Fruit fly (Drosophila melanogaster) whole organism, embryonic: ENCODE results near the gene CG42305.

Experiments used
- CG10267 ChIP-seq: fragments of 200-800 bp; sonication (Bioruptor generic); optimal IDR thresholded peaks from 2 replicates; lab custom pipeline; 2018; ENCODE audit warnings: missing biosample characterization, mild to moderate bottlenecking, missing genetic modification characterization, moderate library complexity
- CG10654 ChIP-seq: fragments of 200-800 bp; sonication (Bioruptor generic); optimal IDR thresholded peaks from 2 replicates; lab custom pipeline; 2016; ENCODE audit warnings: missing biosample characterization, missing genetic modification characterization
- CG11695 ChIP-seq: fragments of 200-800 bp; sonication (Bioruptor generic); IDR thresholded peaks from 3 replicates; pipeline ENCODE4 v1.3.6; 2022; ENCODE audit warnings: missing biosample characterization, missing genetic modification characterization
- CG15601 ChIP-seq: fragments of 200-800 bp; sonication (Bioruptor generic); optimal IDR thresholded peaks from 3 replicates; lab custom pipeline; 2019; ENCODE audit warnings: missing biosample characterization, mild to moderate bottlenecking, missing genetic modification characterization, moderate library complexity
- CG15696 ChIP-seq: fragments of 200-800 bp; sonication (Bioruptor generic); optimal IDR thresholded peaks from 2 replicates; lab custom pipeline; 2019; ENCODE audit warnings: missing biosample characterization, mild to moderate bottlenecking, missing genetic modification characterization, moderate library complexity
- CG17361 ChIP-seq: fragments of 200-800 bp; sonication (Bioruptor generic); IDR thresholded peaks from 3 replicates; pipeline ENCODE4 v1.3.6; 2022; ENCODE audit warnings: missing biosample characterization, missing genetic modification characterization
- CG17385 ChIP-seq: fragments of 200-800 bp; sonication (Bioruptor generic); optimal IDR thresholded peaks from 3 replicates; lab custom pipeline; 2018; ENCODE audit warnings: missing biosample characterization, mild to moderate bottlenecking, missing genetic modification characterization
- CG2199 ChIP-seq: fragments of 200-800 bp; sonication (Bioruptor generic); IDR thresholded peaks from 3 replicates; pipeline ENCODE4 v1.3.6; 2022; ENCODE audit warnings: missing biosample characterization, missing genetic modification characterization
- CG31224 ChIP-seq: fragments of 200-800 bp; sonication (Bioruptor generic); IDR thresholded peaks from 2 replicates; pipeline ENCODE4 v1.3.6; 2022; ENCODE audit warnings: missing biosample characterization, missing genetic modification characterization
- CG31388 ChIP-seq: fragments of 200-800 bp; sonication (Bioruptor generic); optimal IDR thresholded peaks from 2 replicates; lab custom pipeline; 2016; ENCODE audit warnings: missing biosample characterization, missing genetic modification characterization
- CG34224 ChIP-seq: fragments of 200-800 bp; sonication (Bioruptor generic); IDR thresholded peaks from 3 replicates; pipeline ENCODE4 v1.3.6; 2022; ENCODE audit warnings: missing biosample characterization, missing genetic modification characterization; ENCODE audit not compliant: partially characterized antibody
- CG7372 ChIP-seq: fragments of 200-800 bp; sonication (Bioruptor generic); IDR thresholded peaks from 2 replicates; pipeline ENCODE4 v1.3.6; 2022; ENCODE audit warnings: missing biosample characterization, missing genetic modification characterization
- CG8765 ChIP-seq: fragments of 200-800 bp; sonication (Bioruptor generic); IDR thresholded peaks from 2 replicates; pipeline ENCODE4 v1.3.6; 2022; ENCODE audit warnings: missing biosample characterization, missing genetic modification characterization
- Chrac-16 ChIP-seq: fragments of 200-800 bp; sonication (Bioruptor generic); optimal IDR thresholded peaks from 3 replicates; lab custom pipeline; 2016; ENCODE audit warnings: missing biosample characterization, missing genetic modification characterization
- Dfd ChIP-seq, 2 experiments: fragments of >200 bp; optimal IDR thresholded peaks; 2 replicates each; lab custom pipeline; 2017; ENCODE audit warnings: missing biosample characterization in 2 of 2, missing genetic modification characterization in 2 of 2
- Dip3 ChIP-seq: fragments of 200-800 bp; sonication (Bioruptor generic); optimal IDR thresholded peaks from 3 replicates; lab custom pipeline; 2016; ENCODE audit warnings: missing biosample characterization, missing genetic modification characterization
- Drgx ChIP-seq: fragments of 200-800 bp; sonication (Bioruptor generic); IDR thresholded peaks from 2 replicates; pipeline ENCODE4 v1.3.6; 2022; ENCODE audit warnings: missing biosample characterization, missing genetic modification characterization
- H2.0 ChIP-seq: fragments of 200-800 bp; sonication (Bioruptor generic); IDR thresholded peaks from 2 replicates; pipeline ENCODE4 v1.3.6; 2022; ENCODE audit warnings: missing biosample characterization, missing genetic modification characterization
- HmgZ ChIP-seq: fragments of 200-800 bp; sonication (Bioruptor generic); optimal IDR thresholded peaks from 2 replicates; lab custom pipeline; 2018; ENCODE audit warnings: missing biosample characterization, mild to moderate bottlenecking, missing genetic modification characterization
- Hmr ChIP-seq: fragments of 200-800 bp; sonication (Bioruptor generic); optimal IDR thresholded peaks from 3 replicates; lab custom pipeline; 2017; ENCODE audit warnings: mild to moderate bottlenecking, missing biosample characterization, missing genetic modification reagents, missing genetic modification characterization
- Hr39 ChIP-seq: fragments of >200 bp; optimal IDR thresholded peaks from 2 replicates; lab custom pipeline; 2017
- Hr51 ChIP-seq, 2 experiments: fragments of 200-800 bp; sonication (Bioruptor generic); optimal IDR thresholded peaks; 2 replicates in 1 of 2; 3 replicates in 1 of 2; lab custom pipeline; 2016 to 2018; ENCODE audit warnings: missing biosample characterization in 2 of 2, missing genetic modification characterization in 2 of 2, mild to moderate bottlenecking in 1 of 2, moderate library complexity in 1 of 2
- Kr ChIP-seq: fragments of 200-800 bp; sonication (Bioruptor generic); optimal IDR thresholded peaks from 2 replicates; lab custom pipeline; 2017; ENCODE audit warnings: missing biosample characterization, mild to moderate bottlenecking, missing genetic modification characterization
- Neu2 ChIP-seq: fragments of 200-800 bp; sonication (Bioruptor generic); optimal IDR thresholded peaks from 3 replicates; lab custom pipeline; 2016; ENCODE audit warnings: missing biosample characterization, missing genetic modification characterization, borderline replicate concordance
- Nf-YB ChIP-seq: fragments of 200-800 bp; sonication (Bioruptor generic); optimal IDR thresholded peaks from 3 replicates; lab custom pipeline; 2019; ENCODE audit warnings: missing biosample characterization, mild to moderate bottlenecking, missing genetic modification characterization, moderate library complexity
- Nf-YC ChIP-seq: fragments of 200-800 bp; optimal IDR thresholded peaks from 3 replicates; lab custom pipeline; 2019; ENCODE audit warnings: missing biosample characterization, mild to moderate bottlenecking, missing genetic modification characterization, moderate library complexity
- Rx ChIP-seq: fragments of 200-800 bp; sonication (Bioruptor generic); IDR thresholded peaks from 2 replicates; pipeline ENCODE4 v1.3.6; 2022; ENCODE audit warnings: missing biosample characterization, missing genetic modification characterization
- Six4 ChIP-seq: fragments of 200-800 bp; sonication (Bioruptor generic); optimal IDR thresholded peaks from 2 replicates; lab custom pipeline; 2016; ENCODE audit warnings: missing biosample characterization, missing genetic modification characterization
- Spps ChIP-seq: fragments of 200-800 bp; sonication (Bioruptor generic); optimal IDR thresholded peaks from 2 replicates; lab custom pipeline; 2018; ENCODE audit warnings: missing biosample characterization, mild to moderate bottlenecking, missing genetic modification characterization
- Trl ChIP-seq, 3 experiments: fragments of >200 bp in 2 of 3; fragments of 200-800 bp in 1 of 3; sonication (Bioruptor generic) in 1 of 3; optimal IDR thresholded peaks; 2 replicates in 1 of 3; 3 replicates in 2 of 3; lab custom pipeline; 2016 to 2017; ENCODE audit warnings: missing biosample characterization in 1 of 3, missing genetic modification characterization in 1 of 3
- Usf ChIP-seq: fragments of 200-800 bp; sonication (Bioruptor generic); optimal IDR thresholded peaks from 2 replicates; lab custom pipeline; 2017; ENCODE audit warnings: missing genotype, missing biosample characterization, missing genetic modification characterization
- ara ChIP-seq: fragments of 200-800 bp; sonication (Bioruptor generic); IDR thresholded peaks from 2 replicates; pipeline ENCODE4 v1.3.6; 2022; ENCODE audit warnings: missing biosample characterization, missing genetic modification characterization
- cg ChIP-seq: fragments of 200-800 bp; sonication (Bioruptor generic); optimal IDR thresholded peaks from 3 replicates; lab custom pipeline; 2019; ENCODE audit warnings: missing biosample characterization, mild to moderate bottlenecking, missing genetic modification characterization, moderate library complexity
- dimm ChIP-seq: fragments of 200-800 bp; sonication (Bioruptor generic); IDR thresholded peaks from 2 replicates; pipeline ENCODE4 v1.3.6; 2022; ENCODE audit warnings: missing biosample characterization, missing genetic modification characterization
- gsb-n ChIP-seq: fragments of 200-800 bp; sonication (Bioruptor generic); optimal IDR thresholded peaks from 3 replicates; lab custom pipeline; 2018; ENCODE audit warnings: missing biosample characterization, mild to moderate bottlenecking, missing genetic modification characterization
- h ChIP-seq: fragments of >200 bp; optimal IDR thresholded peaks from 2 replicates; lab custom pipeline; 2017
- hb ChIP-seq: fragments of 200-800 bp; sonication (Bioruptor generic); IDR thresholded peaks from 3 replicates; pipeline ENCODE4 v1.3.6; 2022; ENCODE audit warnings: missing biosample characterization, missing genetic modification characterization; ENCODE audit not compliant: partially characterized antibody
- ken ChIP-seq: fragments of 200-800 bp; sonication (Bioruptor generic); IDR thresholded peaks from 3 replicates; pipeline ENCODE4 v1.3.6; 2022; ENCODE audit warnings: missing biosample characterization, missing genetic modification characterization
- lola ChIP-seq, 3 experiments: fragments of >200 bp in 2 of 3; fragments of 200-800 bp in 1 of 3; sonication (Bioruptor generic) in 1 of 3; optimal IDR thresholded peaks; 2 replicates each; lab custom pipeline; 2017 to 2019; ENCODE audit warnings: missing biosample characterization in 3 of 3, missing genetic modification characterization in 3 of 3, mild to moderate bottlenecking in 1 of 3, moderate library complexity in 1 of 3
- nau ChIP-seq: fragments of 200-800 bp; sonication (Bioruptor generic); optimal IDR thresholded peaks from 3 replicates; lab custom pipeline; 2017; ENCODE audit warnings: missing biosample characterization, mild to moderate bottlenecking, missing genetic modification characterization, missing genetic modification reagents
- oc ChIP-seq: fragments of 200-800 bp; sonication (Bioruptor generic); optimal IDR thresholded peaks from 2 replicates; lab custom pipeline; 2018; ENCODE audit warnings: missing biosample characterization, mild to moderate bottlenecking, missing genetic modification characterization, moderate library complexity
- phol ChIP-seq: fragments of 200-800 bp; sonication (Bioruptor generic); optimal IDR thresholded peaks from 3 replicates; lab custom pipeline; 2018; ENCODE audit warnings: missing biosample characterization, mild to moderate bottlenecking, missing genetic modification characterization, moderate library complexity
- pnt ChIP-seq: fragments of 200-800 bp; sonication (Bioruptor generic); optimal IDR thresholded peaks from 3 replicates; lab custom pipeline; 2016; ENCODE audit warnings: missing biosample characterization, missing genetic modification characterization
- sens ChIP-seq: fragments of 200-800 bp; sonication (Bioruptor generic); peaks from one replicate; lab custom pipeline; 2016; ENCODE audit warnings: missing biosample characterization, missing genetic modification characterization
- stwl ChIP-seq: fragments of 200-800 bp; sonication (Bioruptor generic); optimal IDR thresholded peaks from 3 replicates; lab custom pipeline; 2018; ENCODE audit warnings: missing biosample characterization, mild to moderate bottlenecking, missing genetic modification characterization, moderate library complexity
- tll ChIP-seq, 2 experiments: fragments of 200-800 bp in 1 of 2; fragments of >200 bp in 1 of 2; sonication (Bioruptor generic) in 1 of 2; optimal IDR thresholded peaks; 2 replicates each; lab custom pipeline; 2017 to 2019; ENCODE audit warnings: missing biosample characterization in 2 of 2, missing genetic modification characterization in 2 of 2, mild to moderate bottlenecking in 1 of 2, moderate library complexity in 1 of 2
- trem ChIP-seq: fragments of 200-800 bp; optimal IDR thresholded peaks from 3 replicates; lab custom pipeline; 2019; ENCODE audit warnings: missing biosample characterization, mild to moderate bottlenecking, missing genetic modification characterization, moderate library complexity
- zen ChIP-seq: fragments of 200-800 bp; sonication (Bioruptor generic); optimal IDR thresholded peaks from 3 replicates; lab custom pipeline; 2018; ENCODE audit warnings: missing biosample characterization, mild to moderate bottlenecking, missing genetic modification characterization, moderate library complexity
- zen2 ChIP-seq: fragments of 200-800 bp; sonication (Bioruptor generic); IDR thresholded peaks from 3 replicates; pipeline ENCODE4 v1.3.6; 2022; ENCODE audit warnings: missing biosample characterization, missing genetic modification characterization; ENCODE audit not compliant: partially characterized antibody

The CG42305 gene

DNA sequence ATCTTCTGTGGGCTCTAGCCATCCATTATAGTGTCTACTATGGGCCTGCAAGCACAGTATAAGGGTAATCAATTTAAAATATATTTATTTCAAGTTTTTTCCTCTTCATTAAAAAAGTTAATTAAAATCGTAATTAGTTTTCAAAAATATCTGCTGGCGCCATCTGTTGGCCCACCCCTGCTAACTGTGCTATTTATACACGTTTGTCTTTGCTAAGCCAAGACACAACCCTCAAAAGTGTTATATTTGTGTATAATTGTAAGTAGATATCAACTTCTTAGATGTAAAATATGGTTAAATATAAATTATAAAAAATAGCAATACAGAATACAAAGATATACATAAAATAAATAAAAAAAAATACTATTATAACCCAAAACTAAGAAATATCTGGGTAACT is 35.9 kb upstream of the CG42305 start (continued):
- TF ChIP-seq Neu2 (GFP tag; lab: Kevin White, UChicago): no peak
- peak; percentile 52 for TF ChIP-seq stwl (tag; lab: Kevin White, UChicago)
- peak; percentile 33 for TF ChIP-seq HmgZ (tag; lab: Kevin White, UChicago)
- peak; percentile 4 for TF ChIP-seq phol
- peak; percentile 75 for TF ChIP-seq zen
- TF ChIP-seq CG11695 (GFP tag; lab: Robert Waterston, UW): no peak
- TF ChIP-seq trem (tag; lab: Kevin White, UChicago): peak; percentile 25
- TF ChIP-seq hb (GFP tag; lab: Robert Waterston, UW): 0 out of 3 replicates have a peak, but pooled peaks have one; percentile 24
- TF ChIP-seq sens (GFP tag; lab: Kevin White, UChicago): peak; percentile 9
- TF ChIP-seq gsb-n (tag; lab: Kevin White, UChicago): no peak
- TF ChIP-seq Nf-YB (GFP tag; lab: Kevin White, UChicago): no peak

DNA sequence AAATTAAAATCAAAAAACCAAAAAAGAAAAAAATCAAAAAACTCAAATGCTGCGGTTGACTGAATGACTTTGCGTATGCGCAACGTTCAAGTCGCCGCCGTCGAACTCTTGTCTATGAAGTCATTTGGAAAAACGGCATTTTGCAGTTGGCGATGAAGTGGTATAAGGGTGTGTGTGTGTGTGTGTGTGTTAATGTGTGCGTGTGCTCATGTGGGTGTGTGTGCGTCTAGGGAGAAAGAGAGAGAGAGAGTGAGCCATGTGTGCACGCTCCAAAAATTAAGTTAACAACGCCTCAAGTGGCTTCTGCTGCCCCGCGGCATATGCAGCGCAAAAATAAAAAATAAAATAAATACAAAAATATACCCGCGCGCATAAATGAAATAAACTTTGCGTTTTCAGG is 35.0 kb upstream of the CG42305 start:
- no peak for TF ChIP-seq CG17361 (GFP tag; lab: Robert Waterston, UW)
- peak in 1 of 2 experiments; percentile 8 for TF ChIP-seq Trl (optimal IDR thresholded peaks at IDR 0.05; lab: Kevin White, UChicago)
- TF ChIP-seq Trl (GFP tag; optimal IDR thresholded peaks at IDR 0.05; lab: Kevin White, UChicago): no peak
- TF ChIP-seq nau (GFP tag; lab: Kevin White, UChicago): no peak
- TF ChIP-seq CG10654 (GFP tag; lab: Kevin White, UChicago): no peak
- no peak for TF ChIP-seq ken (GFP tag; lab: Robert Waterston, UW)
- no peak for TF ChIP-seq Six4
- TF ChIP-seq Kr (GFP tag; lab: Kevin White, UChicago): no peak
- TF ChIP-seq Hr51 (GFP tag; optimal IDR thresholded peaks at IDR 0.05; lab: Kevin White, UChicago): no peak
- TF ChIP-seq CG34224 (GFP tag; lab: Robert Waterston, UW): no peak
- no peak for TF ChIP-seq oc (tag; lab: Kevin White, UChicago)
- TF ChIP-seq CG31388: no peak
- 0 out of 3 replicates have a peak, but pooled peaks have one; percentile 22 for TF ChIP-seq zen2 (GFP tag; lab: Robert Waterston, UW)
- TF ChIP-seq Rx (GFP tag; lab: Robert Waterston, UW): no peak
- TF ChIP-seq ara: no peak
- no peak for TF ChIP-seq H2.0 (GFP tag; lab: Robert Waterston, UW)
- peak; percentile 6 for TF ChIP-seq Nf-YC (tag; lab: Kevin White, UChicago)
- peak; percentile 19 for TF ChIP-seq Nf-YB (GFP tag; lab: Kevin White, UChicago)
- TF ChIP-seq Spps (tag; lab: Kevin White, UChicago): no peak
- no peak for TF ChIP-seq CG31224
- peak; percentile 70 for TF ChIP-seq cg (GFP tag; lab: Kevin White, UChicago)
- TF ChIP-seq CG10267: no peak
- peak; percentile 8; the same call in 1 of the 2 replicates for TF ChIP-seq Drgx (GFP tag; lab: Robert Waterston, UW)
- peak in 1 of 2 experiments; percentile 48 for TF ChIP-seq tll (GFP tag; optimal IDR thresholded peaks at IDR 0.05; lab: Kevin White, UChicago)
- no peak for TF ChIP-seq CG7372 (GFP tag; lab: Robert Waterston, UW)
- TF ChIP-seq lola (GFP tag; optimal IDR thresholded peaks at IDR 0.05; lab: Kevin White, UChicago): no peak
- TF ChIP-seq Usf (GFP tag; lab: Kevin White, UChicago): no peak
- TF ChIP-seq CG2199 (GFP tag; lab: Robert Waterston, UW): 0 out of 3 replicates have a peak, but pooled peaks have one; percentile 26
- no peak for TF ChIP-seq CG15696
- no peak for TF ChIP-seq dimm (GFP tag; lab: Robert Waterston, UW)
- no peak for TF ChIP-seq CG17385 (GFP tag; lab: Kevin White, UChicago)
- no peak for TF ChIP-seq h (lab: Kevin White, UChicago)
- no peak for TF ChIP-seq pnt
- no peak for TF ChIP-seq CG15601
- TF ChIP-seq Dip3 (GFP tag; lab: Kevin White, UChicago): no peak
- no peak for TF ChIP-seq CG8765 (GFP tag; lab: Robert Waterston, UW)
- TF ChIP-seq Hmr (GFP tag; lab: Kevin White, UChicago): no peak
- no peak for TF ChIP-seq Hr39
- TF ChIP-seq Chrac-16 (GFP tag; lab: Kevin White, UChicago): no peak
- peak in 1 of 2 experiments; percentile 81 for TF ChIP-seq Dfd (GFP tag; optimal IDR thresholded peaks at IDR 0.05; lab: Kevin White, UChicago)
